Fruit fly (Drosophila melanogaster) whole organism, adult: Measurements from ENCODE around the gene CG13252.

Source experiments
- CG11617 ChIP-seq: fragments of 200-800 bp; sonication (Bioruptor generic); optimal IDR thresholded peaks from 2 replicates; lab custom pipeline; 2017; ENCODE audit warnings: mild to moderate bottlenecking, missing biosample characterization, missing genetic modification reagents, missing genetic modification characterization
- CG5204 ChIP-seq: fragments of 200-800 bp; sonication (Bioruptor generic); optimal IDR thresholded peaks from 2 replicates; lab custom pipeline; 2016; ENCODE audit warnings: missing biosample characterization, missing genetic modification characterization
- CG7045 ChIP-seq: fragments of 200-800 bp; sonication (Bioruptor generic); optimal IDR thresholded peaks from 2 replicates; lab custom pipeline; 2017; ENCODE audit warnings: missing biosample characterization, mild to moderate bottlenecking, missing genetic modification characterization
- CG7101 ChIP-seq: fragments of 200-800 bp; sonication (Bioruptor generic); optimal IDR thresholded peaks from 2 replicates; lab custom pipeline; 2018; ENCODE audit warnings: missing biosample characterization, mild to moderate bottlenecking, missing genetic modification characterization, moderate library complexity
- Clk ChIP-seq: fragments of 200-800 bp; sonication (Bioruptor generic); optimal IDR thresholded peaks from 2 replicates; lab custom pipeline; 2017; ENCODE audit warnings: missing biosample characterization, missing genetic modification characterization
- Crg-1 ChIP-seq: fragments of 200-800 bp; sonication (Bioruptor generic); optimal IDR thresholded peaks from 2 replicates; lab custom pipeline; 2016; ENCODE audit warnings: missing biosample characterization, missing genetic modification characterization
- Mnt ChIP-seq: fragments of 200-800 bp; sonication (Bioruptor generic); optimal IDR thresholded peaks from 2 replicates; lab custom pipeline; 2016; ENCODE audit warnings: missing biosample characterization, mild to moderate bottlenecking, missing genetic modification characterization
- bab1 ChIP-seq: fragments of 200-800 bp; sonication (Bioruptor generic); optimal IDR thresholded peaks from 3 replicates; lab custom pipeline; 2019; ENCODE audit warnings: missing biosample characterization, mild to moderate bottlenecking, missing genetic modification characterization, moderate library complexity
- cnc ChIP-seq, 2 experiments: fragments of >200 bp; optimal IDR thresholded peaks; 2 replicates each; lab custom pipeline; 2017
- kay ChIP-seq: fragments of 200-800 bp; sonication (Bioruptor generic); peaks from one replicate; lab custom pipeline; 2016; ENCODE audit warnings: missing biosample characterization, missing genetic modification characterization, borderline replicate concordance
- ovo ChIP-seq: fragments of 200-800 bp; sonication (Bioruptor generic); optimal IDR thresholded peaks from 2 replicates; lab custom pipeline; 2016; ENCODE audit warnings: missing biosample characterization, missing genetic modification characterization
- pad ChIP-seq: fragments of 200-800 bp; sonication (Bioruptor generic); optimal IDR thresholded peaks from 3 replicates; lab custom pipeline; 2017; ENCODE audit warnings: missing biosample characterization, missing genetic modification characterization, mild to moderate bottlenecking, moderate library complexity, missing genetic modification reagents
- toe ChIP-seq: fragments of 200-800 bp; sonication (Bioruptor generic); optimal IDR thresholded peaks from 2 replicates; lab custom pipeline; 2016; ENCODE audit warnings: missing biosample characterization, missing genetic modification characterization

DNA sequence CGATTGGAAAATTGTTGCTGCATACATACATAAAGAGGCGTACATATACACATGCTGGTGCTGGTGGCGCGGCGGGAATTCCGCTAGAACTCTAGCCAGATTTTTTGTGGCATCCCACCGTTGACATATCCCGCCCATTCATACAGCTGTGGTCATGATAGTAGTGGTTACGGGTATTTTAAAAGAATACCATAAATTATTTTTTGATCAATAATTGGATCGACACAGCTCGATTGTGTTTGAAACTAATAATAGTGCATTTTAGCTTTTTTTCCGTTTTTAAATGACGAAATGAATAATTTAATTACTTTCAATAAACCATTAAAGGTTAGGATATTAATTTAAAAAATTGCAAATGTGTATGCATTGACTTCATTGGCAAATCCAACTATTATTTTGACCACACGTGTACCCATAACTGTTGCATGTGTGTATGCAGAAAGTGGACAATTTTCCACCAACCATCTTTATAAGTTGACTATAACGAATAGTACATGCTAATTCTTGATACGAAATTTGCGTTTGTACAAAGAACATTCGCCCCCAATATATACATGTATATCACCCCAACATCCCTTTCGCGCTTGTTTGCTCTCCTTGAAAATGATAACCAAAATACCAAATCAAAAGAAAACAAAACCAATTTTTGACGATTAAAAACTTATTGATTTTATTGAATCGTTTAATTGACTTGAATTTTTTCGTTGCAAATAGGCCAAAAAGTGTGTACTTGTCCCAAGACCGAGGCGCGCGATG lies 41.7 kb downstream of the CG13252 start:
- TF ChIP-seq Mnt (GFP tag; lab: Kevin White, UChicago) (peak; percentile 22), cnc (optimal IDR thresholded peaks at IDR 0.05; lab: Kevin White, UChicago) (no peak), Clk (GFP tag; lab: Kevin White, UChicago) (peak; percentile 31), CG7101 (tag; lab: Kevin White, UChicago) (peak; percentile 70), ovo (GFP tag; lab: Kevin White, UChicago) (no peak), CG5204 (GFP tag; lab: Kevin White, UChicago) (no peak), kay (GFP tag; lab: Kevin White, UChicago) (peak; percentile 90), bab1 (peak; percentile 85), Crg-1 (peak; percentile 30), CG7045 (GFP tag; lab: Kevin White, UChicago) (peak; percentile 65), pad (GFP tag; lab: Kevin White, UChicago) (no peak), CG11617 (peak; percentile 47), toe (no peak)
